Fruit fly (Drosophila melanogaster): ENCODE data around the gene Acp24A4.

Gene Acp24A4

dm6 chr2L:3685139-3685851 lies 8.4 kb downstream of the Acp24A4 start (continued):
- TF ChIP-seq CG1647 (GFP tag; optimal IDR thresholded peaks at IDR 0.05) (no peak), CG16863 (GFP tag; optimal IDR thresholded peaks at IDR 0.05) (no peak), CG10209 (GFP tag; optimal IDR thresholded peaks at IDR 0.05) (no peak), CG43689 (GFP tag; IDR thresholded peaks at IDR 0.05) (no peak), CG10959 (GFP tag; IDR thresholded peaks at IDR 0.05) (0 out of 2 replicates have a peak, but pooled peaks have one; percentile 8), D19B (GFP tag; optimal IDR thresholded peaks at IDR 0.05) (no peak), CTCF (GFP tag; optimal IDR thresholded peaks at IDR 0.05) (no peak), CG2116 (GFP tag; optimal IDR thresholded peaks at IDR 0.05) (no peak), Antp (GFP tag; optimal IDR thresholded peaks at IDR 0.05) (peak; percentile 5), nmo (GFP tag; optimal IDR thresholded peaks at IDR 0.05) (peak; percentile 31), grau (tag; optimal IDR thresholded peaks at IDR 0.05) (no peak), HmgZ (tag; optimal IDR thresholded peaks at IDR 0.05) (no peak), ken (GFP tag; IDR thresholded peaks at IDR 0.05) (no peak), Hmr (GFP tag; optimal IDR thresholded peaks at IDR 0.05) (no peak), repo (GFP tag; optimal IDR thresholded peaks at IDR 0.05) (no peak), Neu2 (GFP tag; optimal IDR thresholded peaks at IDR 0.05; ENCODE audit: borderline replicate concordance) (no peak), kni (GFP tag; optimal IDR thresholded peaks at IDR 0.05) (no peak), CG33557 (GFP tag; optimal IDR thresholded peaks at IDR 0.05) (peak; percentile 10), mam (GFP tag; optimal IDR thresholded peaks at IDR 0.05) (no peak), bsh (GFP tag; optimal IDR thresholded peaks at IDR 0.05) (peak in 1 of 2 experiments; percentile 49), CG9727 (GFP tag; optimal IDR thresholded peaks at IDR 0.05) (peak; percentile 39), Xrp1 (GFP tag; IDR thresholded peaks at IDR 0.05) (peak; percentile 55; the same call in 1 of the 2 replicates), ftz-f1 (GFP tag; optimal IDR thresholded peaks at IDR 0.05) (no peak), tap (tag; optimal IDR thresholded peaks at IDR 0.05) (peak; percentile 15), emc (GFP tag; optimal IDR thresholded peaks at IDR 0.05) (no peak), CG18619 (GFP tag; optimal IDR thresholded peaks at IDR 0.05) (no peak), Kr (GFP tag; optimal IDR thresholded peaks at IDR 0.05) (no peak), oc (tag; optimal IDR thresholded peaks at IDR 0.05) (peak; percentile 10), Dp (GFP tag; optimal IDR thresholded peaks at IDR 0.05) (no peak), Hr78 (GFP tag; optimal IDR thresholded peaks at IDR 0.05) (no peak), insv (GFP tag; optimal IDR thresholded peaks at IDR 0.05) (no peak), sug (tag; optimal IDR thresholded peaks at IDR 0.05) (no peak), al (GFP tag; IDR thresholded peaks at IDR 0.05) (no peak), cad (GFP tag; optimal IDR thresholded peaks at IDR 0.05) (no peak), CG42726 (GFP tag; IDR thresholded peaks at IDR 0.05; ENCODE audit: partially characterized antibody) (no peak)

- peak; percentile 81 for TF ChIP-seq CG10321 (GFP tag; IDR thresholded peaks at IDR 0.05)
- peak; percentile 74; the same call in 1 of the 2 replicates for TF ChIP-seq seq (GFP tag; IDR thresholded peaks at IDR 0.05)
- peak; percentile 45 for TF ChIP-seq CG1832 (GFP tag; optimal IDR thresholded peaks at IDR 0.05)
- TF ChIP-seq Deaf1 (tag; optimal IDR thresholded peaks at IDR 0.05), result peak; percentile 34
- no peak for TF ChIP-seq CG13894 (tag; optimal IDR thresholded peaks at IDR 0.05)
- no peak for TF ChIP-seq Scr (GFP tag; IDR thresholded peaks at IDR 0.05; ENCODE audit: partially characterized antibody)
- TF ChIP-seq Opbp (GFP tag; IDR thresholded peaks at IDR 0.05; ENCODE audit: partially characterized antibody), result no peak
- TF ChIP-seq dmrt11E (tag; optimal IDR thresholded peaks at IDR 0.05), result no peak
- peak; percentile 93 for TF ChIP-seq Nf-YC (tag; optimal IDR thresholded peaks at IDR 0.05)
- no peak for TF ChIP-seq CG11504 (tag; optimal IDR thresholded peaks at IDR 0.05)
- peak; percentile 31 for TF ChIP-seq ewg (GFP tag; optimal IDR thresholded peaks at IDR 0.05)
- TF ChIP-seq zen2 (GFP tag; IDR thresholded peaks at IDR 0.05; ENCODE audit: partially characterized antibody), result no peak
- peak; percentile 29; the same call in 1 of the 2 replicates for TF ChIP-seq vvl (GFP tag; IDR thresholded peaks at IDR 0.05)
- TF ChIP-seq Trl (optimal IDR thresholded peaks at IDR 0.05), result peak in 1 of 2 experiments; percentile 5
- TF ChIP-seq Trl (GFP tag; optimal IDR thresholded peaks at IDR 0.05), result no peak
- no peak for TF ChIP-seq tin (GFP tag; optimal IDR thresholded peaks at IDR 0.05)
- peak; percentile 87 for TF ChIP-seq Nf-YB (GFP tag; optimal IDR thresholded peaks at IDR 0.05)
Observed at dm6 chr2L:3682489-3682888, 11.2 kb downstream of the Acp24A4 start.

Data from whole organism, embryonic.